Worm (Caenorhabditis elegans): ENCODE measurements around the gene F20G2.5.

- TF ChIP-seq snpc-4 (tag; optimal IDR thresholded peaks at IDR 0.05) = no peak
- no peak for TF ChIP-seq set-16 (GFP tag; IDR thresholded peaks at IDR 0.05)
- no peak for TF ChIP-seq zag-1 (tag; optimal IDR thresholded peaks at IDR 0.05)
- no peak for TF ChIP-seq nhr-77 (tag; optimal IDR thresholded peaks at IDR 0.05)
- TF ChIP-seq egl-27 (tag; optimal IDR thresholded peaks at IDR 0.05) = no peak
- no peak for TF ChIP-seq fos-1 (tag; optimal IDR thresholded peaks at IDR 0.05)
- TF ChIP-seq spr-3 (GFP tag; optimal IDR thresholded peaks at IDR 0.05) = no peak
- peak; percentile 83 for TF ChIP-seq nhr-28 (tag; optimal IDR thresholded peaks at IDR 0.05)
These were observed 2.3 kb upstream of the F20G2.5 start, which contains the start of gene nas-24 for ce11 chrV:13768941-13769436.

All from whole organism, L4 larva.